Worm (Caenorhabditis elegans) whole organism, L4 larva: Measurements from ENCODE around the gene C05G5.3.

Experiments used
- F10B5.3 ChIP-seq: sonication (generic microtip); optimal IDR thresholded peaks from 2 replicates; lab custom pipeline; 2016; ENCODE audit warnings: mild to moderate bottlenecking, missing genetic modification characterization, missing compliant biosample characterization
- F49E8.2 ChIP-seq: sonication (generic microtip); optimal IDR thresholded peaks from 2 replicates; lab custom pipeline; 2016; ENCODE audit warnings: missing compliant biosample characterization, mild to moderate bottlenecking, missing genetic modification characterization, borderline replicate concordance
- R02D3.7 ChIP-seq: fragments of 150-350 bp; sonication (generic microtip); optimal IDR thresholded peaks from 3 replicates; lab custom pipeline; 2014; ENCODE audit warnings: missing biosample characterization, missing genetic modification characterization
- T20F7.1 ChIP-seq: fragments of 200-800 bp; sonication (Bioruptor generic); optimal IDR thresholded peaks from 2 replicates; lab custom pipeline; 2018; ENCODE audit warnings: mild to moderate bottlenecking, missing genetic modification characterization, missing compliant biosample characterization
- T26A8.4 ChIP-seq: fragments of 200-800 bp; sonication (Bioruptor generic); IDR thresholded peaks from 2 replicates; pipeline ENCODE4 v1.3.6; 2022; ENCODE audit warnings: missing genetic modification characterization, missing compliant biosample characterization
- Y105C5A.15 ChIP-seq: fragments of 200-800 bp; sonication (Bioruptor generic); IDR thresholded peaks from 2 replicates; pipeline ENCODE4 v1.3.6; 2022; ENCODE audit warnings: missing genetic modification characterization, missing compliant biosample characterization
- Y48G9A.11 ChIP-seq: fragments of 200-800 bp; sonication (Bioruptor generic); IDR thresholded peaks from 2 replicates; pipeline ENCODE4 v1.3.6; 2022; ENCODE audit warnings: missing genetic modification reagents, missing genetic modification characterization, missing compliant biosample characterization
- ZK337.2 ChIP-seq: fragments of 200-800 bp; sonication (Bioruptor generic); IDR thresholded peaks from 2 replicates; pipeline ENCODE4 v1.3.6; 2022; ENCODE audit warnings: missing genetic modification reagents, missing genetic modification characterization, missing compliant biosample characterization
- ZK546.5 ChIP-seq, 2 experiments: sonication (generic microtip); optimal IDR thresholded peaks; 2 replicates each; lab custom pipeline; 2017; ENCODE audit warnings: missing biosample characterization in 2 of 2, missing genetic modification characterization in 2 of 2
- attf-4 ChIP-seq: sonication (generic microtip); optimal IDR thresholded peaks from 3 replicates; lab custom pipeline; 2017; ENCODE audit warnings: missing biosample characterization, missing genetic modification characterization
- ceh-28 ChIP-seq: fragments of 150-350 bp; optimal IDR thresholded peaks from 2 replicates; lab custom pipeline; 2014; ENCODE audit warnings: missing biosample characterization, missing genetic modification reagents, missing genetic modification characterization
- ces-1 ChIP-seq: fragments of 150-350 bp; sonication (generic microtip); optimal IDR thresholded peaks from 4 replicates; lab custom pipeline; 2014; ENCODE audit warnings: missing biosample characterization, missing genetic modification reagents, missing genetic modification characterization
- ctbp-1 ChIP-seq: fragments of 200-800 bp; sonication (Bioruptor generic); IDR thresholded peaks from 2 replicates; pipeline ENCODE4 v1.3.6; 2022; ENCODE audit warnings: missing genetic modification reagents, missing genetic modification characterization, missing compliant biosample characterization
- daf-12 ChIP-seq: fragments of 150-350 bp; optimal IDR thresholded peaks from 2 replicates; lab custom pipeline; 2014; ENCODE audit warnings: missing biosample characterization, missing genetic modification reagents, missing genetic modification characterization
- dmd-8 ChIP-seq: fragments of 200-800 bp; sonication (Bioruptor generic); IDR thresholded peaks from 2 replicates; pipeline ENCODE4 v1.3.6; 2022; ENCODE audit warnings: missing genetic modification characterization, missing compliant biosample characterization
- dpl-1 ChIP-seq: fragments of 150-350 bp; optimal IDR thresholded peaks from 2 replicates; lab custom pipeline; 2014; ENCODE audit warnings: missing biosample characterization, missing genetic modification reagents, missing genetic modification characterization
- dve-1 ChIP-seq: sonication (generic microtip); optimal IDR thresholded peaks from 2 replicates; lab custom pipeline; 2017; ENCODE audit warnings: antibody characterized with exemption, mild to moderate bottlenecking, missing genetic modification characterization, missing compliant biosample characterization; ENCODE audit not compliant: insufficient read depth
- egl-27 ChIP-seq: sonication (generic microtip); optimal IDR thresholded peaks from 3 replicates; lab custom pipeline; 2017; ENCODE audit warnings: missing biosample characterization, missing genetic modification reagents, missing genetic modification characterization
- fkh-10 ChIP-seq: fragments of 150-350 bp; optimal IDR thresholded peaks from 2 replicates; lab custom pipeline; 2014; ENCODE audit warnings: missing biosample characterization, missing genetic modification reagents, missing genetic modification characterization
- gei-8 ChIP-seq: fragments of 200-800 bp; sonication (Bioruptor generic); optimal IDR thresholded peaks from 2 replicates; lab custom pipeline; 2018; ENCODE audit warnings: mild to moderate bottlenecking, missing genetic modification characterization, missing compliant biosample characterization
- hif-1 ChIP-seq, 2 experiments: sonication (generic microtip); optimal IDR thresholded peaks; 2 replicates each; lab custom pipeline; 2016 to 2017; ENCODE audit warnings: missing compliant biosample characterization in 2 of 2, missing genetic modification characterization in 2 of 2, missing genetic modification reagents in 2 of 2, missing genotype in 2 of 2, mild to moderate bottlenecking in 1 of 2
- hlh-11 ChIP-seq: fragments of 200-800 bp; sonication (Bioruptor generic); optimal IDR thresholded peaks from 2 replicates; lab custom pipeline; 2018; ENCODE audit warnings: mild to moderate bottlenecking, missing genetic modification characterization, missing compliant biosample characterization
- hlh-30 ChIP-seq: sonication (generic microtip); optimal IDR thresholded peaks from 2 replicates; lab custom pipeline; 2017; ENCODE audit warnings: antibody characterized with exemption, mild to moderate bottlenecking, missing genetic modification characterization, missing compliant biosample characterization; ENCODE audit not compliant: insufficient read depth
- jun-1 ChIP-seq: fragments of 150-350 bp; optimal IDR thresholded peaks from 2 replicates; lab custom pipeline; 2014; ENCODE audit warnings: missing biosample characterization, missing genetic modification reagents, missing genetic modification characterization
- lim-7 ChIP-seq: fragments of 200-800 bp; sonication (Bioruptor generic); IDR thresholded peaks from 2 replicates; pipeline ENCODE4 v1.3.6; 2022; ENCODE audit warnings: missing genetic modification characterization, missing compliant biosample characterization
- lin-29 ChIP-seq: fragments of 200-800 bp; sonication (Bioruptor generic); IDR thresholded peaks from 2 replicates; pipeline ENCODE4 v1.3.6; 2022; ENCODE audit warnings: missing genetic modification reagents, missing genetic modification characterization, missing compliant biosample characterization
- lin-39 ChIP-seq: fragments of 150-350 bp; optimal IDR thresholded peaks from 2 replicates; lab custom pipeline; 2014; ENCODE audit warnings: missing biosample characterization, missing genetic modification reagents, missing genetic modification characterization
- lir-3 ChIP-seq: sonication (generic microtip); optimal IDR thresholded peaks from 2 replicates; lab custom pipeline; 2016; ENCODE audit warnings: mild to moderate bottlenecking, missing genetic modification characterization, missing compliant biosample characterization
- madf-9 ChIP-seq: fragments of 200-800 bp; sonication (Bioruptor generic); conservative IDR thresholded peaks from 2 replicates; pipeline ENCODE4 v1.3.6; 2022; ENCODE audit warnings: missing genetic modification reagents, missing genetic modification characterization, missing compliant biosample characterization
- mdl-1 ChIP-seq, 2 experiments: fragments of 150-350 bp in 1 of 2; sonication (generic microtip) in 1 of 2; optimal IDR thresholded peaks; 2 replicates each; lab custom pipeline; 2014 to 2017; ENCODE audit warnings: missing biosample characterization in 2 of 2, missing genetic modification characterization in 2 of 2
- mdt-29 ChIP-seq: fragments of 200-800 bp; sonication (Bioruptor generic); IDR thresholded peaks from 2 replicates; pipeline ENCODE4 v1.3.6; 2022; ENCODE audit warnings: missing genetic modification reagents, missing genetic modification characterization, missing compliant biosample characterization
- mep-1 ChIP-seq: fragments of 150-350 bp; sonication (generic microtip); optimal IDR thresholded peaks from 3 replicates; lab custom pipeline; 2014; ENCODE audit warnings: missing biosample characterization, missing genetic modification characterization
- mxl-2 ChIP-seq: fragments of 200-800 bp; sonication (Bioruptor generic); conservative IDR thresholded peaks from 2 replicates; pipeline ENCODE4 v1.3.6; 2022; ENCODE audit warnings: missing genetic modification reagents, missing genetic modification characterization, missing compliant biosample characterization
- mxl-3 ChIP-seq: fragments of 200-800 bp; sonication (Bioruptor generic); optimal IDR thresholded peaks from 2 replicates; lab custom pipeline; 2018; ENCODE audit warnings: mild to moderate bottlenecking, missing genetic modification characterization, missing compliant biosample characterization
- nhr-102 ChIP-seq: sonication (generic microtip); optimal IDR thresholded peaks from 2 replicates; lab custom pipeline; 2016; ENCODE audit warnings: mild to moderate bottlenecking, missing genetic modification characterization, moderate library complexity, missing compliant biosample characterization
- nhr-11 ChIP-seq: fragments of 150-350 bp; optimal IDR thresholded peaks from 2 replicates; lab custom pipeline; 2014; ENCODE audit warnings: missing biosample characterization, missing genetic modification characterization
- nhr-237 ChIP-seq: sonication (generic microtip); optimal IDR thresholded peaks from 2 replicates; lab custom pipeline; 2017; ENCODE audit warnings: missing biosample characterization, missing genetic modification characterization
- nhr-25 ChIP-seq: sonication (generic microtip); optimal IDR thresholded peaks from 2 replicates; lab custom pipeline; 2017; ENCODE audit warnings: missing genetic modification characterization, mild to moderate bottlenecking, missing compliant biosample characterization, antibody characterized with exemption, moderate library complexity, borderline replicate concordance; ENCODE audit not compliant: insufficient read depth
- nhr-42 ChIP-seq: fragments of 200-800 bp; sonication (Bioruptor generic); IDR thresholded peaks from 2 replicates; pipeline ENCODE4 v1.3.6; 2022; ENCODE audit warnings: missing genetic modification characterization, missing compliant biosample characterization
- nhr-77 ChIP-seq: fragments of 150-350 bp; optimal IDR thresholded peaks from 2 replicates; lab custom pipeline; 2014; ENCODE audit warnings: missing biosample characterization, missing genetic modification characterization
- set-16 ChIP-seq: fragments of 200-800 bp; sonication (Bioruptor generic); IDR thresholded peaks from 2 replicates; pipeline ENCODE4 v1.3.6; 2022; ENCODE audit warnings: missing genetic modification reagents, missing genetic modification characterization, missing compliant biosample characterization
- tra-1 ChIP-seq: fragments of 200-800 bp; sonication (Bioruptor generic); IDR thresholded peaks from 2 replicates; pipeline ENCODE4 v1.3.6; 2022; ENCODE audit warnings: missing genetic modification reagents, missing genetic modification characterization, missing compliant biosample characterization
- unc-39 ChIP-seq: sonication (generic microtip); optimal IDR thresholded peaks from 2 replicates; lab custom pipeline; 2017; ENCODE audit warnings: missing biosample characterization, missing genetic modification characterization
- unc-62 ChIP-seq, 3 experiments: fragments of 150-350 bp in 1 of 3; sonication (generic microtip); optimal IDR thresholded peaks in 2 of 3; peaks in 1 of 3; 1 replicate in 1 of 3; 2 replicates in 2 of 3; lab custom pipeline; 2014 to 2017; ENCODE audit warnings: missing biosample characterization in 3 of 3, missing genetic modification characterization in 3 of 3, missing genetic modification reagents in 3 of 3, missing genotype in 1 of 3
- vab-7 ChIP-seq: fragments of 200-800 bp; sonication (Bioruptor generic); IDR thresholded peaks from 2 replicates; pipeline ENCODE4 v1.3.6; 2022; ENCODE audit warnings: missing genetic modification reagents, missing genetic modification characterization, missing compliant biosample characterization
- zag-1 ChIP-seq: fragments of 150-350 bp; optimal IDR thresholded peaks from 2 replicates; lab custom pipeline; 2014; ENCODE audit warnings: missing biosample characterization, missing genetic modification characterization
- zfp-2 ChIP-seq: sonication (generic microtip); optimal IDR thresholded peaks from 2 replicates; lab custom pipeline; 2016; ENCODE audit warnings: mild to moderate bottlenecking, missing genetic modification characterization, missing compliant biosample characterization
- zip-11 ChIP-seq: fragments of 200-800 bp; sonication (Bioruptor generic); IDR thresholded peaks from 2 replicates; pipeline ENCODE4 v1.3.6; 2022; ENCODE audit warnings: missing genetic modification characterization, missing compliant biosample characterization
- ztf-7 ChIP-seq: fragments of 150-350 bp; optimal IDR thresholded peaks from 2 replicates; lab custom pipeline; 2014; ENCODE audit warnings: missing biosample characterization, missing genetic modification characterization

C05G5.3 gene

ce11 chrX:14708176-14708642 is 43.6 kb downstream of the C05G5.3 start (continued):
- TF ChIP-seq ces-1 (no peak), tra-1 (GFP tag; lab: Robert Waterston, UW) (peak; percentile 76), set-16 (peak; percentile 99), nhr-42 (GFP tag; lab: Robert Waterston, UW) (0 out of 2 replicates have a peak, but pooled peaks have one; percentile 46), ctbp-1 (GFP tag; lab: Robert Waterston, UW) (peak; percentile 97), mep-1 (peak; percentile 98), zag-1 (tag; lab: Kevin White, UChicago) (peak; percentile 49), Y105C5A.15 (no peak), zip-11 (GFP tag; lab: Robert Waterston, UW) (no peak), dmd-8 (no peak), ztf-7 (tag; lab: Kevin White, UChicago) (no peak), nhr-77 (peak; percentile 76), lir-3 (peak; percentile 21), ZK546.5 (tag; optimal IDR thresholded peaks at IDR 0.05; lab: Kevin White, UChicago) (no peak), vab-7 (GFP tag; lab: Robert Waterston, UW) (peak; percentile 58; the same call in 1 of the 2 replicates), ceh-28 (peak; percentile 90), attf-4 (tag; lab: Kevin White, UChicago) (no peak), mxl-3 (GFP tag; lab: Kevin White, UChicago) (peak; percentile 97), mdt-29 (no peak), T26A8.4 (peak; percentile 90), hlh-11 (tag; lab: Kevin White, UChicago) (peak; percentile 99), dve-1 (tag; lab: Kevin White, UChicago) (peak; percentile 90), nhr-102 (peak; percentile 75), Y48G9A.11 (no peak), hif-1 (tag; optimal IDR thresholded peaks at IDR 0.05; lab: Kevin White, UChicago) (peak; percentile 31 to 88), dpl-1 (GFP tag; lab: Kevin White, UChicago) (peak; percentile 63), daf-12 (tag; lab: Kevin White, UChicago) (no peak), unc-39 (tag; lab: Kevin White, UChicago) (no peak), zfp-2 (tag; lab: Kevin White, UChicago) (peak; percentile 58), jun-1 (peak; percentile 83), fkh-10 (GFP tag; lab: Kevin White, UChicago) (peak; percentile 97), mxl-2 (0 out of 2 replicates have a peak, but pooled peaks have one; percentile 37), F10B5.3 (tag; lab: Kevin White, UChicago) (peak; percentile 36), egl-27 (tag; lab: Kevin White, UChicago) (no peak), gei-8 (GFP tag; lab: Kevin White, UChicago) (peak; percentile 82), madf-9 (GFP tag; lab: Robert Waterston, UW) (peak; percentile 77), lin-39 (no peak), F49E8.2 (tag; lab: Kevin White, UChicago) (no peak), nhr-11 (tag; lab: Kevin White, UChicago) (peak; percentile 92), hlh-30 (peak; percentile 89), nhr-237 (tag; lab: Kevin White, UChicago) (peak; percentile 45), R02D3.7 (tag; lab: Kevin White, UChicago) (no peak), ZK337.2 (GFP tag; lab: Robert Waterston, UW) (0 out of 2 replicates have a peak, but pooled peaks have one; percentile 44), T20F7.1 (peak; percentile 81), lim-7 (GFP tag; lab: Robert Waterston, UW) (no peak), nhr-25 (peak; percentile 91), unc-62 (GFP tag; optimal IDR thresholded peaks at IDR 0.05 in 1 of 2; lab: Kevin White, UChicago) (peak in 1 of 2 experiments; percentile 70), unc-62 (tag; optimal IDR thresholded peaks at IDR 0.05; lab: Kevin White, UChicago) (peak; percentile 3), mdl-1 (tag; optimal IDR thresholded peaks at IDR 0.05; lab: Kevin White, UChicago) (peak; percentile 90 to 91), lin-29 (no peak)
